Worm (Caenorhabditis elegans): Measurements from ENCODE around the gene K04F1.9.

ce11 chrV:1620537-1620936 lies 44.5 kb upstream of the K04F1.9 start:
- TF ChIP-seq jun-1 (tag; optimal IDR thresholded peaks at IDR 0.05) (no peak), R02D3.7 (tag; optimal IDR thresholded peaks at IDR 0.05) (no peak), tra-1 (GFP tag; IDR thresholded peaks at IDR 0.05) (no peak), nhr-10 (tag; optimal IDR thresholded peaks at IDR 0.05) (no peak), ceh-44 (GFP tag; IDR thresholded peaks at IDR 0.05) (no peak), pha-4 (GFP tag; IDR thresholded peaks at IDR 0.05) (no peak), pha-4 (tag; optimal IDR thresholded peaks at IDR 0.05) (no peak), nhr-76 (tag; optimal IDR thresholded peaks at IDR 0.05) (no peak), nhr-11 (tag; optimal IDR thresholded peaks at IDR 0.05) (no peak), pqm-1 (tag; optimal IDR thresholded peaks at IDR 0.05) (no peak), zag-1 (tag; optimal IDR thresholded peaks at IDR 0.05) (no peak), ces-1 (GFP tag; optimal IDR thresholded peaks at IDR 0.05) (no peak), fkh-10 (GFP tag; optimal IDR thresholded peaks at IDR 0.05) (no peak), lin-39 (tag; optimal IDR thresholded peaks at IDR 0.05) (no peak)

All from whole organism, L4 larva.